Worm (Caenorhabditis elegans) whole organism, L3 larva: Measurements from ENCODE around the gene T01G5.8.
A peak's percentile ranks its signal among the peaks of the same experiment; 100 is the strongest.

Source experiments
- R02D3.7 ChIP-seq: fragments of 150-350 bp; optimal IDR thresholded peaks from 2 replicates; lab custom pipeline; 2014; ENCODE audit warnings: missing biosample characterization, missing genetic modification characterization
- ZK546.5 ChIP-seq: sonication (generic microtip); optimal IDR thresholded peaks from 2 replicates; lab custom pipeline; 2017; ENCODE audit warnings: missing biosample characterization, missing genetic modification characterization
- ceh-16 ChIP-seq: sonication (generic microtip); optimal IDR thresholded peaks from 2 replicates; lab custom pipeline; 2017; ENCODE audit warnings: missing biosample characterization, missing genetic modification characterization
- ceh-28 ChIP-seq: fragments of 150-350 bp; optimal IDR thresholded peaks from 2 replicates; lab custom pipeline; 2014; ENCODE audit warnings: missing biosample characterization, missing genetic modification reagents, missing genetic modification characterization
- daf-12 ChIP-seq: fragments of 150-350 bp; optimal IDR thresholded peaks from 2 replicates; lab custom pipeline; 2014; ENCODE audit warnings: missing biosample characterization, missing genetic modification reagents, missing genetic modification characterization
- egl-5 ChIP-seq: fragments of 150-350 bp; optimal IDR thresholded peaks from 2 replicates; lab custom pipeline; 2017; ENCODE audit warnings: missing biosample characterization, missing genetic modification reagents, missing genetic modification characterization, inconsistent platforms
- elt-1 ChIP-seq: fragments of 150-350 bp; optimal IDR thresholded peaks from 2 replicates; lab custom pipeline; 2014; ENCODE audit warnings: missing biosample characterization, missing genetic modification characterization
- elt-2 ChIP-seq: sonication (generic microtip); optimal IDR thresholded peaks from 2 replicates; lab custom pipeline; 2016; ENCODE audit warnings: missing genetic modification reagents, mild to moderate bottlenecking, missing genetic modification characterization, missing compliant biosample characterization
- fkh-10 ChIP-seq: sonication (generic microtip); optimal IDR thresholded peaks from 2 replicates; lab custom pipeline; 2017; ENCODE audit warnings: missing biosample characterization, missing genetic modification reagents, missing genetic modification characterization
- fkh-2 ChIP-seq: fragments of 150-350 bp; optimal IDR thresholded peaks from 2 replicates; lab custom pipeline; 2014; ENCODE audit warnings: missing biosample characterization, missing genetic modification reagents, missing genetic modification characterization
- fos-1 ChIP-seq: fragments of 150-350 bp; optimal IDR thresholded peaks from 2 replicates; lab custom pipeline; 2014; ENCODE audit warnings: missing biosample characterization, missing genetic modification characterization
- hmg-11 ChIP-seq: sonication (generic microtip); optimal IDR thresholded peaks from 2 replicates; lab custom pipeline; 2016; ENCODE audit warnings: missing genetic modification characterization, missing compliant biosample characterization
- jun-1 ChIP-seq: fragments of 150-350 bp; optimal IDR thresholded peaks from 2 replicates; lab custom pipeline; 2014; ENCODE audit warnings: missing biosample characterization, missing genetic modification reagents, missing genetic modification characterization
- lin-39 ChIP-seq: fragments of 150-350 bp; optimal IDR thresholded peaks from 2 replicates; lab custom pipeline; 2018; ENCODE audit warnings: missing biosample characterization, missing genetic modification reagents, missing genetic modification characterization
- mdl-1 ChIP-seq: fragments of 150-350 bp; optimal IDR thresholded peaks from 2 replicates; lab custom pipeline; 2014; ENCODE audit warnings: missing biosample characterization, missing genetic modification characterization
- mml-1 ChIP-seq: fragments of 150-350 bp; sonication (generic microtip); optimal IDR thresholded peaks from 3 replicates; lab custom pipeline; 2014; ENCODE audit warnings: missing biosample characterization, missing genetic modification characterization
- nfya-1 ChIP-seq: sonication (generic microtip); optimal IDR thresholded peaks from 2 replicates; lab custom pipeline; 2017; ENCODE audit warnings: missing genetic modification characterization, mild to moderate bottlenecking, missing compliant biosample characterization, antibody characterized with exemption, moderate library complexity; ENCODE audit not compliant: insufficient read depth
- nhr-11 ChIP-seq: fragments of 150-350 bp; optimal IDR thresholded peaks from 2 replicates; lab custom pipeline; 2014; ENCODE audit warnings: missing biosample characterization, missing genetic modification characterization
- nhr-12 ChIP-seq: fragments of 150-350 bp; optimal IDR thresholded peaks from 2 replicates; lab custom pipeline; 2014; ENCODE audit warnings: missing biosample characterization, missing genetic modification characterization
- nhr-23 ChIP-seq: fragments of 150-350 bp; optimal IDR thresholded peaks from 2 replicates; lab custom pipeline; 2014; ENCODE audit warnings: missing biosample characterization, missing genetic modification reagents, missing genetic modification characterization
- nhr-237 ChIP-seq: fragments of 150-350 bp; optimal IDR thresholded peaks from 2 replicates; lab custom pipeline; 2014; ENCODE audit warnings: missing biosample characterization, missing genetic modification characterization
- nhr-28 ChIP-seq: fragments of 150-350 bp; optimal IDR thresholded peaks from 2 replicates; lab custom pipeline; 2014; ENCODE audit warnings: missing biosample characterization, missing genetic modification characterization
- nhr-43 ChIP-seq: sonication (generic microtip); optimal IDR thresholded peaks from 2 replicates; lab custom pipeline; 2016; ENCODE audit warnings: mild to moderate bottlenecking, missing genetic modification characterization, missing compliant biosample characterization; ENCODE audit not compliant: poor library complexity, severe bottlenecking
- nhr-76 ChIP-seq: fragments of 150-350 bp; sonication (generic microtip); optimal IDR thresholded peaks from 5 replicates; lab custom pipeline; 2014; ENCODE audit warnings: missing biosample characterization, missing genetic modification characterization
- pha-4 ChIP-seq: fragments of 150-350 bp; optimal IDR thresholded peaks from 2 replicates; lab custom pipeline; 2014; ENCODE audit warnings: missing biosample characterization, missing genetic modification reagents, missing genetic modification characterization
- pqm-1 ChIP-seq: fragments of 150-350 bp; optimal IDR thresholded peaks from 2 replicates; lab custom pipeline; 2017; ENCODE audit warnings: missing biosample characterization, missing genetic modification characterization, inconsistent platforms
- sea-2 ChIP-seq: fragments of 150-350 bp; sonication (generic microtip); optimal IDR thresholded peaks from 4 replicates; lab custom pipeline; 2014; ENCODE audit warnings: missing biosample characterization, missing genetic modification reagents, missing genetic modification characterization
- skn-1 ChIP-seq: fragments of 150-350 bp; optimal IDR thresholded peaks from 2 replicates; lab custom pipeline; 2014; ENCODE audit warnings: missing biosample characterization, missing genetic modification characterization
- unc-62 ChIP-seq: fragments of 150-350 bp; sonication (generic microtip); optimal IDR thresholded peaks from 4 replicates; lab custom pipeline; 2014; ENCODE audit warnings: missing biosample characterization, missing genetic modification reagents, missing genetic modification characterization
- zag-1 ChIP-seq: fragments of 150-350 bp; optimal IDR thresholded peaks from 2 replicates; lab custom pipeline; 2014; ENCODE audit warnings: missing biosample characterization, missing genetic modification characterization
- ztf-11 ChIP-seq: fragments of 150-350 bp; optimal IDR thresholded peaks from 2 replicates; lab custom pipeline; 2014; ENCODE audit warnings: missing biosample characterization, missing genetic modification characterization

Gene T01G5.8

DNA sequence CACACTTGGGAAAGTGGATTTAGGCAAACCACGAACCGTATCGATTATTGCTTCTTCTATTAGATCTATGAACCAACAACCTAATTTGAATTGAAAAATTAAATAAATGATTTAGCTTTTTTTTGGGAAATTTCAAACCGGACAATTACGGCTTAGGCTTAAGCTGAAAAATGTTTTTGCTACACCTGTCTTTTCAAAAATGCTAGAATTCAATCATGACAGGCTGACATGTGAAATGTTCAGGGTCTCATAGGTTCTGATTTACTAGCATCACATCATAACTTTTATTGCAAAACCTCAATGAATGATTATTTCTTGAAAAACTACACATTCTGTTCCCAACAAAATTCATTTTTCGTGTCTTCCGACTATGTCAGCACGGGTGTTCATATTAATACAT lies 37.2 kb downstream of the T01G5.8 start, which contains the start of gene srh-55:
TSS of gene srh-55 (plus strand) at position 301 of the 400 bp plus-strand sequence.
- no peak for TF ChIP-seq ZK546.5 (tag; lab: Kevin White, UChicago)
- TF ChIP-seq pqm-1 (tag; lab: Kevin White, UChicago), result no peak
- TF ChIP-seq zag-1 (tag; lab: Kevin White, UChicago), result no peak
- no peak for TF ChIP-seq ceh-28
- no peak for TF ChIP-seq lin-39 (tag; lab: Kevin White, UChicago)
- TF ChIP-seq nhr-23 (tag; lab: Kevin White, UChicago), result no peak
- TF ChIP-seq pha-4 (tag; lab: Kevin White, UChicago), result no peak
- no peak for TF ChIP-seq fkh-10 (GFP tag; lab: Kevin White, UChicago)
- TF ChIP-seq mml-1 (tag; lab: Kevin White, UChicago), result no peak
- TF ChIP-seq ceh-16 (tag; lab: Kevin White, UChicago), result no peak
- no peak for TF ChIP-seq nhr-76 (tag; lab: Kevin White, UChicago)
- no peak for TF ChIP-seq fos-1 (tag; lab: Kevin White, UChicago)
- no peak for TF ChIP-seq hmg-11 (tag; lab: Kevin White, UChicago)
- TF ChIP-seq nhr-12 (tag; lab: Kevin White, UChicago), result no peak

DNA sequence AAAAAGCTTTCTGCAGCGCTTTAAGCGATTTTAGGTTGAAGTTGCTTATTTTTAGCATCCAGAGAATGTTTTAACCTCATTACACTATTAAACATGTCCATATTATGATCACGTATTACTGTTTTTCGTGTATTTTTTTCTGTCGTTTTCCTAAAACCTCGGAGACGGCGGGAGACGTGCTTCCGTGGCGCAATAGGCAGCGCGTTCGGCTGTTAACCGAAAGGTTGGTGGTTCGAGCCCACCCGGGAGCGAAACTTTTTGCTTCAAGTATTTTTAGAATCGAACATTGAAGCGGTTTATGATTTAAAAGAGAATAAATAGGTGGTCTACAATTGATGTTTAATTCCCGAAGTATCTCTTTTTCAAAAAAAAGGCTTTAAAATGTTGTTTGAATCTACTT lies 40.4 kb downstream of the T01G5.8 start:
- TF ChIP-seq unc-62 (GFP tag; lab: Kevin White, UChicago) (no peak), nhr-23 (tag; lab: Kevin White, UChicago) (no peak), daf-12 (tag; lab: Kevin White, UChicago) (no peak), nhr-43 (no peak), nhr-28 (tag; lab: Kevin White, UChicago) (no peak)

DNA sequence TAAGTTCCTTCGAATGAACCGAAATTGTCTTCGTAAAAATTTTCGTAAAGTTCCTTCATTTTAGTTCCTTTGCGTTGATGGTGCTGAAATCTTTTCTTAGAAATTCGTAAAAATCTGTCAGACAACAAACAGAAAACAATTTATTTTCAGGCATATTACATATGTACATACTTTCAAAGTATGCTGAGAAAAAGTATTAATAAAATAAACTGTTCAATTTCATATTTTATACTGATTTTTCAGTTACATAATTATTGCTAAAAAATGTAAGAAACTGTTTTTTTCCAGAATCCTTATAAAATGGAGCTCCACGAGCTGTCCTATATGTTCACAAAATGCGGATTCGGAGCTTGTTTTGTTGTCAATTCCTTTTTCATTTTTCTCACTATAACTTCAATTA lies 42.6 kb downstream of the T01G5.8 start, which contains the start of gene str-45:
TSS of gene str-45 (plus strand) at position 301 of the 400 bp plus-strand sequence.
- no peak for TF ChIP-seq unc-62 (GFP tag; lab: Kevin White, UChicago)
- no peak for TF ChIP-seq mml-1 (tag; lab: Kevin White, UChicago)
- TF ChIP-seq ztf-11, result no peak
- TF ChIP-seq nhr-12 (tag; lab: Kevin White, UChicago), result no peak
- no peak for TF ChIP-seq ZK546.5 (tag; lab: Kevin White, UChicago)
- TF ChIP-seq nhr-237, result no peak
- TF ChIP-seq fkh-10 (GFP tag; lab: Kevin White, UChicago), result no peak
- no peak for TF ChIP-seq nhr-76 (tag; lab: Kevin White, UChicago)
- no peak for TF ChIP-seq R02D3.7 (tag; lab: Kevin White, UChicago)
- TF ChIP-seq nfya-1 (tag; lab: Kevin White, UChicago), result no peak
- no peak for TF ChIP-seq elt-1 (tag; lab: Kevin White, UChicago)
- TF ChIP-seq mdl-1 (tag; lab: Kevin White, UChicago), result no peak
- TF ChIP-seq jun-1 (tag; lab: Kevin White, UChicago), result no peak
- TF ChIP-seq elt-2 (tag; lab: Kevin White, UChicago), result no peak
- no peak for TF ChIP-seq egl-5 (tag; lab: Kevin White, UChicago)
- TF ChIP-seq nhr-28 (tag; lab: Kevin White, UChicago), result no peak
- no peak for TF ChIP-seq sea-2
- TF ChIP-seq fkh-2 (tag; lab: Kevin White, UChicago), result no peak
- TF ChIP-seq skn-1 (tag; lab: Kevin White, UChicago), result no peak

DNA sequence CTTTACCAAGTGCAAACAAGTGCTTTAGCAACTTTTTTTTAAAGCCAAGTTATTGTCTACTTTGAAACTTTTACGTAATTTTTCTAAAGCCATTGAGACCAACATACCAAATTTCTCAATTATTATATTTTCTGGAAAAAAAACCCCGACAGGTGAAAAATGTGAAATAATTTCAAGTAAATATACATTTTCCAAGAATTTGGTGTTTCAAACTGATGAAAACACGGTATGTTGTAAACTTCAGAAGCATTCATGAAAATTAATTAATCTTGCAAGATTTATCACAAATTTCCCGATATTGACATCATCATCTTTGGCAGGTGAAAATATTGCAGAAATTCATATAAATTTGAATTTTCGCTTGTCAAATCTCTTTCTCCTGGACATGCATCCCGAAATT lies 46.6 kb downstream of the T01G5.8 start, which contains the start of gene srz-11:
TSS of gene srz-11 (plus strand) at position 386 of the 400 bp plus-strand sequence.
- peak; percentile 15 for TF ChIP-seq nhr-11 (tag; lab: Kevin White, UChicago)
- TF ChIP-seq ZK546.5 (tag; lab: Kevin White, UChicago), result no peak
